Worm (Caenorhabditis elegans) whole organism, late embryonic: ENCODE results near the gene cgp-1.

Experiments used
- ahr-1 ChIP-seq: sonication (generic microtip); optimal IDR thresholded peaks from 2 replicates; lab custom pipeline; 2016; ENCODE audit warnings: missing genetic modification characterization, missing compliant biosample characterization
- ceh-14 ChIP-seq: sonication (generic microtip); optimal IDR thresholded peaks from 2 replicates; lab custom pipeline; 2016; ENCODE audit warnings: missing genotype, missing genetic modification characterization, missing compliant biosample characterization
- ceh-9 ChIP-seq: sonication (generic microtip); optimal IDR thresholded peaks from 2 replicates; lab custom pipeline; 2016; ENCODE audit warnings: mild to moderate bottlenecking, missing genetic modification characterization, inconsistent platforms, missing compliant biosample characterization
- fax-1 ChIP-seq: sonication (generic microtip); optimal IDR thresholded peaks from 2 replicates; lab custom pipeline; 2016; ENCODE audit warnings: missing genotype, missing genetic modification characterization, missing compliant biosample characterization
- fkh-6 ChIP-seq: sonication (generic microtip); optimal IDR thresholded peaks from 2 replicates; lab custom pipeline; 2016; ENCODE audit warnings: missing genetic modification characterization, missing compliant biosample characterization
- hlh-8 ChIP-seq: sonication (generic microtip); optimal IDR thresholded peaks from 2 replicates; lab custom pipeline; 2016; ENCODE audit warnings: missing genotype, missing genetic modification characterization, missing compliant biosample characterization
- nfya-1 ChIP-seq: sonication (generic microtip); optimal IDR thresholded peaks from 2 replicates; lab custom pipeline; 2017; ENCODE audit warnings: missing genetic modification characterization, mild to moderate bottlenecking, missing compliant biosample characterization, antibody characterized with exemption, moderate library complexity
- rnt-1 ChIP-seq: sonication (generic microtip); optimal IDR thresholded peaks from 2 replicates; lab custom pipeline; 2016; ENCODE audit warnings: missing genetic modification characterization, missing compliant biosample characterization
- tbx-2 ChIP-seq: sonication (generic microtip); optimal IDR thresholded peaks from 2 replicates; lab custom pipeline; 2016; ENCODE audit warnings: missing genetic modification characterization, missing compliant biosample characterization
- unc-3 ChIP-seq, 2 experiments: fragments of 200-800 bp in 1 of 2; sonication (Bioruptor generic) in 1 of 2; sonication (generic microtip) in 1 of 2; conservative IDR thresholded peaks in 1 of 2; optimal IDR thresholded peaks in 1 of 2; 2 replicates each; pipeline versions ENCODE4 v1.3.6 to Lab custom; 2016 to 2022; ENCODE audit warnings: missing compliant biosample characterization in 2 of 2, missing genetic modification characterization in 2 of 2, missing genetic modification reagents in 1 of 2

ce11 chrV:123915-124314 is 1.3 kb upstream of the cgp-1 start:
- no peak for TF ChIP-seq nfya-1 (tag; lab: Kevin White, UChicago)
- no peak for TF ChIP-seq fax-1 (tag; lab: Kevin White, UChicago)
- TF ChIP-seq rnt-1: no peak
- TF ChIP-seq ceh-9 (tag; lab: Kevin White, UChicago): no peak
- TF ChIP-seq ahr-1 (tag; lab: Kevin White, UChicago): no peak
- no peak for TF ChIP-seq tbx-2 (tag; lab: Kevin White, UChicago)
- no peak for TF ChIP-seq hlh-8 (tag; lab: Kevin White, UChicago)
- TF ChIP-seq unc-3 (GFP tag; conservative IDR thresholded peaks at IDR 0.05; lab: Robert Waterston, UW): no peak
- no peak for TF ChIP-seq unc-3 (tag; optimal IDR thresholded peaks at IDR 0.05; lab: Kevin White, UChicago)
- no peak for TF ChIP-seq fkh-6 (tag; lab: Kevin White, UChicago)
- TF ChIP-seq ceh-14: no peak
